Fruit fly (Drosophila melanogaster): ENCODE data around the gene Gyc89Db.
A peak's percentile ranks its signal among the peaks of the same experiment; 100 is the strongest.

The Gyc89Db gene

DNA sequence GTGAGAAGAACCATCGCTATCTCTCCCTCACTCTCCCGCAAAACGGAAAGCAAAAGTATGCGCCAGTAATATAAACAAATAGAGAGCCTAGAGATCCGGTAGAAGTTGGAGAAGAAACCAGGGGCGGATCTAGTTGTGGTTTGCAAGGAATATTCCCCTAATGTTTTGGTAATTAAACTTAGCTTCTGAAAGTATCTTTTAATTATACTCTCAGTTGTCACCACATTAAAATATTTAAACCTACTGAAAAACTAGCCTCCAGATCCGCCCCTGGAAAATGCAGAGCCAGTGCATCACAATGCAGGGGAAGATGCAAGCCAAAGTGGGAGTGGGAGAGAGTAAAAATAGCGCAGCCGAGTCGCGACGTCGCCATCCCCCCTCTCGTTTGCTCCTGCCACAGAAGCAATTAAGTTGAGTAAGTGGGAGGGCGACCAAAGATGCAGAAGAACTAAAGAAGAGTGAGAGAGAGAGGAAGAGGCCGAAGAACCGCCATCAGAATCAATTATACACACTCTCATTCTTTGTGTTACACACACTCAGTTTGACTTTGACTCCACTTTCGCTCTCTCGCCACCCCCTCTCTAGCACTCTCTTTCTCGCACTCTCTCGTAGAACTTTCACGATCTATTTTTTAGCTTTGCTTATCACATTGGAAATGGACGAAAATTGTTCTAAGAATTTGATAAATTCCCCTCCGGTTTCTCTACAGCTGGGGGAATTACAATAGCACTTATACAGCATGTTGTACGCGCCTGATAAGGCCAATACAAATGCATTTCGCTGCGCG, 27.5 kb upstream of the Gyc89Db start (continued):
- TF ChIP-seq aop (GFP tag; IDR thresholded peaks at IDR 0.05) (peak; percentile 95), CG10267 (tag; optimal IDR thresholded peaks at IDR 0.05) (peak; percentile 88), CG1603 (tag; optimal IDR thresholded peaks at IDR 0.05) (peak; percentile 97), Drgx (GFP tag; IDR thresholded peaks at IDR 0.05) (peak; percentile 99), CG3065 (GFP tag; optimal IDR thresholded peaks at IDR 0.05) (peak; percentile 86), prd (optimal IDR thresholded peaks at IDR 0.05) (no peak), prd (GFP tag; IDR thresholded peaks at IDR 0.05) (peak; percentile 97), sug (tag; optimal IDR thresholded peaks at IDR 0.05) (peak; percentile 64), lbe (GFP tag; optimal IDR thresholded peaks at IDR 0.05) (no peak), NFAT (GFP tag; IDR thresholded peaks at IDR 0.05) (peak; percentile 75), caup (GFP tag; optimal IDR thresholded peaks at IDR 0.05; ENCODE audit: severe bottlenecking) (peak; percentile 74), CG7357 (GFP tag; IDR thresholded peaks at IDR 0.05) (peak; percentile 87), toy (GFP tag; IDR thresholded peaks at IDR 0.05) (peak; percentile 65; the same call in 1 of the 2 replicates), CG4617 (GFP tag; optimal IDR thresholded peaks at IDR 0.05; ENCODE audit: borderline replicate concordance) (peak; percentile 67), CG9876 (GFP tag; optimal IDR thresholded peaks at IDR 0.05) (peak; percentile 76), cato (GFP tag; optimal IDR thresholded peaks at IDR 0.05; ENCODE audit: borderline replicate concordance) (peak; percentile 85), CG12104 (GFP tag; optimal IDR thresholded peaks at IDR 0.05) (peak; percentile 88), Med (GFP tag) (peak; percentile 99), twi (tag; optimal IDR thresholded peaks at IDR 0.05) (peak; percentile 93), btn (GFP tag; optimal IDR thresholded peaks at IDR 0.05) (peak; percentile 93), Ravus (GFP tag; IDR thresholded peaks at IDR 0.05) (peak; percentile 78), HLH4C (GFP tag; IDR thresholded peaks at IDR 0.05; ENCODE audit: partially characterized antibody) (peak; percentile 67), seq (GFP tag; IDR thresholded peaks at IDR 0.05) (peak; percentile 72), chinmo (GFP tag; IDR thresholded peaks at IDR 0.05; ENCODE audit: partially characterized antibody) (0 out of 4 replicates have a peak, but pooled peaks have one; percentile 44), sim (GFP tag; IDR thresholded peaks at IDR 0.05) (peak; percentile 94), luna (GFP tag; optimal IDR thresholded peaks at IDR 0.05) (no peak), CG17328 (GFP tag; IDR thresholded peaks at IDR 0.05) (peak; percentile 96), sens-2 (GFP tag; IDR thresholded peaks at IDR 0.05) (peak; percentile 96), dmrt11E (tag; optimal IDR thresholded peaks at IDR 0.05) (peak; percentile 96), CkIIα-i1 (GFP tag; IDR thresholded peaks at IDR 0.05) (peak; percentile 53; the same call in 1 of the 2 replicates), en (GFP tag; optimal IDR thresholded peaks at IDR 0.05) (peak; percentile 80), ci (GFP tag; IDR thresholded peaks at IDR 0.05) (peak; percentile 98), CG13287 (GFP tag; IDR thresholded peaks at IDR 0.05; ENCODE audit: partially characterized antibody) (no peak), jigr1 (GFP tag; IDR thresholded peaks at IDR 0.05) (peak; percentile 91), maf-S (GFP tag; optimal IDR thresholded peaks at IDR 0.05) (peak; percentile 84), dm (GFP tag; optimal IDR thresholded peaks at IDR 0.05) (peak; percentile 82), yki (optimal IDR thresholded peaks at IDR 0.05) (peak; percentile 56), CG6813 (GFP tag; optimal IDR thresholded peaks at IDR 0.05) (peak; percentile 88), nom (GFP tag; optimal IDR thresholded peaks at IDR 0.05) (peak; percentile 96), CG14710 (tag; optimal IDR thresholded peaks at IDR 0.05) (peak; percentile 95), Atf-2 (GFP tag; optimal IDR thresholded peaks at IDR 0.05) (peak; percentile 87), Usf (GFP tag; optimal IDR thresholded peaks at IDR 0.05) (peak; percentile 92), trh (GFP tag; optimal IDR thresholded peaks at IDR 0.05) (peak; percentile 84), HmgD (GFP tag; optimal IDR thresholded peaks at IDR 0.05) (peak; percentile 82), CG3995 (GFP tag; optimal IDR thresholded peaks at IDR 0.05) (peak; percentile 23), CG14050 (GFP tag; IDR thresholded peaks at IDR 0.05) (peak; percentile 87), ase (GFP tag; IDR thresholded peaks at IDR 0.05) (peak; percentile 96), ttk (GFP tag; IDR thresholded peaks at IDR 0.05) (peak; percentile 96), CG6272 (GFP tag; IDR thresholded peaks at IDR 0.05) (peak; percentile 91), Neu2 (GFP tag; optimal IDR thresholded peaks at IDR 0.05; ENCODE audit: borderline replicate concordance) (peak; percentile 76)

Data from whole organism, embryonic.